Worm (Caenorhabditis elegans): ENCODE results near the gene T26E4.7.

DNA sequence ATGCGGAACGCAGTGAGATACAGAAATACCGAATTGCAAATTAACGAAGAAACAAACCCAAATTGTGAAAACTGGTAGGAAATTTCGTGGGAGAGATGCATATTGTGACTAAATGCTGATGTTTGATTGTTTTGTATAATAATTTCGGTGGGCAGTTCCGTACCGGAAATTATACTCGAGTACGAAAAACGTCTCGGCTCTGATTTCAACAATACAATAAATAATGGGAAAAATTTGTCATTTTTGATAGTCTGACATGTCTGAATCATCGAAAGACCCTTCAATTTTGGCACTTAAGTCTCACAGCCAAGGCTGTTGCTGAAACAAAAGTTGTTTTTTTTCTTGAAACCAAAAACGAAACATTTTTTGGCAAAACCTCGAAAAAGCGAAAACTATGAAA lies 41.3 kb upstream of the T26E4.7 start, which contains the start of gene str-43:
- TF ChIP-seq tra-1 (GFP tag; IDR thresholded peaks at IDR 0.05) (no peak), lin-13 (GFP tag; optimal IDR thresholded peaks at IDR 0.05) (no peak), egl-27 (tag; optimal IDR thresholded peaks at IDR 0.05) (no peak), nhr-28 (tag; optimal IDR thresholded peaks at IDR 0.05) (no peak)

Measured in whole organism, L4 larva.